Fruit fly (Drosophila melanogaster): Measurements from ENCODE around the gene CG14301.

dm6 chr3R:18617411-18617810, 23.8 kb downstream of the CG14301 start, which contains the start of gene CG7695:
- TF ChIP-seq crol (GFP tag; IDR thresholded peaks at IDR 0.05): no peak
- TF ChIP-seq CG4282 (GFP tag; optimal IDR thresholded peaks at IDR 0.05): no peak
